Fruit fly (Drosophila melanogaster): ENCODE data around the gene primo-1.

The primo-1 gene

dm6 chr3R:13683624-13684568, 27.7 kb downstream of the primo-1 start, which contains the start of gene flfl (continued):
- TF ChIP-seq CG3281 (GFP tag; optimal IDR thresholded peaks at IDR 0.05): no peak
- TF ChIP-seq Ptx1 (GFP tag; IDR thresholded peaks at IDR 0.05): no peak
- TF ChIP-seq CG8478 (optimal IDR thresholded peaks at IDR 0.05): peak; percentile 85
- TF ChIP-seq zen2 (GFP tag; IDR thresholded peaks at IDR 0.05; ENCODE audit: partially characterized antibody): no peak
- no peak for TF ChIP-seq CG8089 (GFP tag; optimal IDR thresholded peaks at IDR 0.05)
- peak; percentile 35 for TF ChIP-seq CG18764 (GFP tag; optimal IDR thresholded peaks at IDR 0.05)
- no peak for TF ChIP-seq vfl (GFP tag; optimal IDR thresholded peaks at IDR 0.05)
- TF ChIP-seq hth (optimal IDR thresholded peaks at IDR 0.05): no peak
- TF ChIP-seq CG17829 (tag; optimal IDR thresholded peaks at IDR 0.05): peak; percentile 17
- no peak for TF ChIP-seq Mrtf (GFP tag; IDR thresholded peaks at IDR 0.05)
- TF ChIP-seq cwo (GFP tag; optimal IDR thresholded peaks at IDR 0.05): no peak
- no peak for TF ChIP-seq prd (optimal IDR thresholded peaks at IDR 0.05)
- TF ChIP-seq prd (GFP tag; IDR thresholded peaks at IDR 0.05): no peak
- no peak for TF ChIP-seq CG9876 (GFP tag; optimal IDR thresholded peaks at IDR 0.05)
- TF ChIP-seq CG10366 (GFP tag; IDR thresholded peaks at IDR 0.05): no peak
- no peak for TF ChIP-seq psq (GFP tag; optimal IDR thresholded peaks at IDR 0.05)
- TF ChIP-seq CrebB (tag; optimal IDR thresholded peaks at IDR 0.05): no peak
- no peak for TF ChIP-seq CG6854 (GFP tag; optimal IDR thresholded peaks at IDR 0.05)
- no peak for TF ChIP-seq trh (GFP tag; optimal IDR thresholded peaks at IDR 0.05)
- no peak for TF ChIP-seq CG8290 (GFP tag; optimal IDR thresholded peaks at IDR 0.05)
- TF ChIP-seq CG8290 (tag; optimal IDR thresholded peaks at IDR 0.05): peak in 1 of 2 experiments; percentile 72
- no peak for TF ChIP-seq Deaf1 (tag; optimal IDR thresholded peaks at IDR 0.05)
- no peak for TF ChIP-seq CG2875 (GFP tag; optimal IDR thresholded peaks at IDR 0.05)
- TF ChIP-seq Mad (GFP tag; optimal IDR thresholded peaks at IDR 0.05): no peak
- TF ChIP-seq Ada2b (GFP tag; IDR thresholded peaks at IDR 0.05): no peak
- peak; percentile 98 for TF ChIP-seq Sin3A (optimal IDR thresholded peaks at IDR 0.05)
- TF ChIP-seq CG4360 (GFP tag; IDR thresholded peaks at IDR 0.05): no peak
- no peak for TF ChIP-seq CG12769 (tag; optimal IDR thresholded peaks at IDR 0.05)
- TF ChIP-seq CG7839 (tag; optimal IDR thresholded peaks at IDR 0.05): no peak
- no peak for TF ChIP-seq NFAT (GFP tag; IDR thresholded peaks at IDR 0.05)
- TF ChIP-seq CG11085 (GFP tag; IDR thresholded peaks at IDR 0.05): no peak
- no peak for TF ChIP-seq dati (GFP tag; IDR thresholded peaks at IDR 0.05)
- TF ChIP-seq Atf6 (GFP tag; IDR thresholded peaks at IDR 0.05): no peak
- no peak for TF ChIP-seq sima (GFP tag; optimal IDR thresholded peaks at IDR 0.05)
- no peak for TF ChIP-seq crc (GFP tag; optimal IDR thresholded peaks at IDR 0.05)
- peak; percentile 32 for TF ChIP-seq stwl (tag; optimal IDR thresholded peaks at IDR 0.05)
- TF ChIP-seq CG7372 (GFP tag; IDR thresholded peaks at IDR 0.05): no peak
- TF ChIP-seq CG42726 (GFP tag; IDR thresholded peaks at IDR 0.05; ENCODE audit: partially characterized antibody): no peak
- peak; percentile 48 for TF ChIP-seq dm (GFP tag; optimal IDR thresholded peaks at IDR 0.05)
- no peak for TF ChIP-seq CG11093 (GFP tag; IDR thresholded peaks at IDR 0.05)
- no peak for TF ChIP-seq CG6683 (GFP tag; optimal IDR thresholded peaks at IDR 0.05)
- TF ChIP-seq pzg (GFP tag; optimal IDR thresholded peaks at IDR 0.05): peak; percentile 91
- TF ChIP-seq jumu (GFP tag; optimal IDR thresholded peaks at IDR 0.05): peak; percentile 35
- TF ChIP-seq row (GFP tag; IDR thresholded peaks at IDR 0.05): no peak
- TF ChIP-seq HLH4C (GFP tag; IDR thresholded peaks at IDR 0.05; ENCODE audit: partially characterized antibody): no peak
- peak; percentile 50 for TF ChIP-seq nerfin-1 (tag; optimal IDR thresholded peaks at IDR 0.05)
- TF ChIP-seq chinmo (GFP tag; IDR thresholded peaks at IDR 0.05; ENCODE audit: partially characterized antibody): no peak
- TF ChIP-seq CG11247 (GFP tag; IDR thresholded peaks at IDR 0.05): no peak
- no peak for TF ChIP-seq hkb (optimal IDR thresholded peaks at IDR 0.05)
- TF ChIP-seq hkb (GFP tag; IDR thresholded peaks at IDR 0.05): no peak
- TF ChIP-seq CG14965 (GFP tag; optimal IDR thresholded peaks at IDR 0.05; ENCODE audit: borderline replicate concordance): no peak
